Fruit fly (Drosophila melanogaster) whole organism, embryonic: Measurements from ENCODE around the gene CG14805.

ENCODE experiments used
- CG12071 ChIP-seq: fragments of 200-800 bp; sonication (Bioruptor generic); optimal IDR thresholded peaks from 3 replicates; lab custom pipeline; 2018; ENCODE audit warnings: missing biosample characterization, mild to moderate bottlenecking, missing genetic modification characterization
- CG30020 ChIP-seq: fragments of 200-800 bp; optimal IDR thresholded peaks from 2 replicates; lab custom pipeline; 2019; ENCODE audit warnings: missing biosample characterization, mild to moderate bottlenecking, missing genetic modification characterization, moderate library complexity
- CG4328 ChIP-seq: fragments of 200-800 bp; sonication (Bioruptor generic); optimal IDR thresholded peaks from 3 replicates; lab custom pipeline; 2017; ENCODE audit warnings: missing biosample characterization, missing genetic modification reagents, missing genetic modification characterization
- Fer3 ChIP-seq: fragments of 200-800 bp; sonication (Bioruptor generic); optimal IDR thresholded peaks from 2 replicates; lab custom pipeline; 2018; ENCODE audit warnings: missing biosample characterization, mild to moderate bottlenecking, missing genetic modification characterization, moderate library complexity
- Hmx ChIP-seq: fragments of 200-800 bp; sonication (Bioruptor generic); optimal IDR thresholded peaks from 2 replicates; lab custom pipeline; 2016; ENCODE audit warnings: missing biosample characterization, missing genetic modification characterization
- Hr39 ChIP-seq: fragments of >200 bp; optimal IDR thresholded peaks from 2 replicates; lab custom pipeline; 2017
- Mrtf ChIP-seq: fragments of 200-800 bp; sonication (Bioruptor generic); IDR thresholded peaks from 3 replicates; pipeline ENCODE4 v1.3.6; 2022; ENCODE audit warnings: missing biosample characterization, missing genetic modification characterization
- danr ChIP-seq: fragments of 200-800 bp; sonication (Bioruptor generic); IDR thresholded peaks from 2 replicates; pipeline ENCODE4 v1.3.6; 2022; ENCODE audit warnings: missing biosample characterization, missing genetic modification characterization
- ftz-f1 ChIP-seq: fragments of 200-800 bp; sonication (Bioruptor generic); optimal IDR thresholded peaks from 2 replicates; lab custom pipeline; 2016; ENCODE audit warnings: missing biosample characterization, missing genetic modification characterization
- ind ChIP-seq: fragments of 200-800 bp; sonication (Bioruptor generic); optimal IDR thresholded peaks from 3 replicates; lab custom pipeline; 2016; ENCODE audit warnings: missing biosample characterization, missing genetic modification characterization
- psq ChIP-seq: fragments of 200-800 bp; sonication (Bioruptor generic); optimal IDR thresholded peaks from 2 replicates; lab custom pipeline; 2017; ENCODE audit warnings: missing biosample characterization, missing genetic modification characterization

- no peak for TF ChIP-seq Fer3 (tag; lab: Kevin White, UChicago)
- TF ChIP-seq CG4328 (GFP tag; lab: Kevin White, UChicago) = no peak
- TF ChIP-seq ftz-f1 (GFP tag; lab: Kevin White, UChicago) = no peak
- TF ChIP-seq Hr39 (lab: Kevin White, UChicago) = no peak
- no peak for TF ChIP-seq CG12071 (GFP tag; lab: Kevin White, UChicago)
- TF ChIP-seq CG30020 (tag; lab: Kevin White, UChicago) = no peak
- no peak for TF ChIP-seq Hmx (GFP tag; lab: Kevin White, UChicago)
- TF ChIP-seq Mrtf (GFP tag; lab: Robert Waterston, UW) = no peak
- TF ChIP-seq ind = no peak
- no peak for TF ChIP-seq psq
- TF ChIP-seq danr (GFP tag; lab: Robert Waterston, UW) = no peak
Observed at dm6 chrX:1847735-1848134, 29.4 kb upstream of the CG14805 start.
